Worm (Caenorhabditis elegans) whole organism, L1 larva: Measurements from ENCODE around the gene mog-1.

Experiments used
- C04F5.9 ChIP-seq: sonication (generic microtip); optimal IDR thresholded peaks from 2 replicates; lab custom pipeline; 2016; ENCODE audit warnings: missing genetic modification characterization, missing compliant biosample characterization
- C16A3.4 ChIP-seq: fragments of 150-350 bp; optimal IDR thresholded peaks from 2 replicates; lab custom pipeline; 2014; ENCODE audit warnings: missing biosample characterization, missing genetic modification characterization
- Y116A8C.19 ChIP-seq: sonication (generic microtip); optimal IDR thresholded peaks from 2 replicates; lab custom pipeline; 2016; ENCODE audit warnings: missing compliant biosample characterization, missing genetic modification characterization, borderline replicate concordance
- ama-1 ChIP-seq: fragments of 150-350 bp; optimal IDR thresholded peaks from 2 replicates; lab custom pipeline; 2014
- blmp-1 ChIP-seq: fragments of 150-350 bp; optimal IDR thresholded peaks from 2 replicates; lab custom pipeline; 2014; ENCODE audit warnings: missing biosample characterization, missing genetic modification characterization
- ceh-63 ChIP-seq: fragments of 200-800 bp; sonication (Bioruptor generic); optimal IDR thresholded peaks from 2 replicates; lab custom pipeline; 2018; ENCODE audit warnings: mild to moderate bottlenecking, missing genetic modification characterization, missing compliant biosample characterization
- ceh-8 ChIP-seq: fragments of 200-800 bp; sonication (Bioruptor generic); optimal IDR thresholded peaks from 2 replicates; lab custom pipeline; 2018; ENCODE audit warnings: mild to moderate bottlenecking, missing genetic modification characterization, moderate library complexity, missing compliant biosample characterization
- ceh-82 ChIP-seq, 3 experiments: fragments of 150-350 bp in 1 of 3; sonication (generic microtip) in 2 of 3; optimal IDR thresholded peaks; 2 replicates each; lab custom pipeline; 2014 to 2017; ENCODE audit warnings: missing biosample characterization in 3 of 3, missing genetic modification characterization in 3 of 3
- ces-1 ChIP-seq: fragments of 150-350 bp; optimal IDR thresholded peaks from 2 replicates; lab custom pipeline; 2014; ENCODE audit warnings: missing biosample characterization, missing genetic modification reagents, missing genetic modification characterization
- efl-1 ChIP-seq, 4 experiments: fragments of 150-350 bp; optimal IDR thresholded peaks in 3 of 4; peaks in 1 of 4; 1 replicate in 1 of 4; 2 replicates in 3 of 4; lab custom pipeline; 2014; ENCODE audit warnings: missing biosample characterization in 2 of 4, missing genetic modification characterization in 2 of 4, missing genetic modification reagents in 2 of 4
- egl-27 ChIP-seq, 2 experiments: fragments of 150-350 bp in 1 of 2; sonication (generic microtip); optimal IDR thresholded peaks; 3 replicates each; lab custom pipeline; 2017 to 2018; ENCODE audit warnings: missing biosample characterization in 2 of 2, missing genetic modification characterization in 2 of 2, missing genetic modification reagents in 2 of 2
- elt-2 ChIP-seq: sonication (generic microtip); optimal IDR thresholded peaks from 2 replicates; lab custom pipeline; 2016; ENCODE audit warnings: missing genetic modification characterization, mild to moderate bottlenecking, inconsistent platforms, missing compliant biosample characterization, missing genetic modification reagents
- fkh-10 ChIP-seq: sonication (generic microtip); optimal IDR thresholded peaks from 2 replicates; lab custom pipeline; 2017; ENCODE audit warnings: missing biosample characterization, missing genetic modification reagents, missing genetic modification characterization
- fkh-8 ChIP-seq: sonication (generic microtip); optimal IDR thresholded peaks from 2 replicates; lab custom pipeline; 2016; ENCODE audit warnings: mild to moderate bottlenecking, missing genetic modification characterization, missing compliant biosample characterization
- hlh-17 ChIP-seq: fragments of 200-800 bp; sonication (Bioruptor generic); optimal IDR thresholded peaks from 2 replicates; lab custom pipeline; 2018; ENCODE audit warnings: missing genetic modification characterization, mild to moderate bottlenecking, missing compliant biosample characterization, moderate library complexity, borderline replicate concordance
- hlh-4 ChIP-seq: sonication (generic microtip); optimal IDR thresholded peaks from 2 replicates; lab custom pipeline; 2016; ENCODE audit warnings: mild to moderate bottlenecking, missing genetic modification characterization, missing compliant biosample characterization
- isw-1 ChIP-seq: fragments of 200-800 bp; sonication (Bioruptor generic); IDR thresholded peaks from 2 replicates; pipeline ENCODE4 v1.3.6; 2022; ENCODE audit warnings: missing genetic modification characterization, missing compliant biosample characterization
- jun-1 ChIP-seq: fragments of 150-350 bp; optimal IDR thresholded peaks from 2 replicates; lab custom pipeline; 2014; ENCODE audit warnings: missing biosample characterization, missing genetic modification reagents, missing genetic modification characterization
- lin-14 ChIP-seq: fragments of 200-800 bp; sonication (Bioruptor generic); optimal IDR thresholded peaks from 2 replicates; lab custom pipeline; 2018; ENCODE audit warnings: mild to moderate bottlenecking, missing genetic modification characterization, moderate library complexity, missing compliant biosample characterization
- lin-35 ChIP-seq, 2 experiments: fragments of 150-350 bp; optimal IDR thresholded peaks; 2 replicates each; lab custom pipeline; 2014; ENCODE audit warnings: missing biosample characterization in 2 of 2, missing genetic modification characterization in 2 of 2, missing genetic modification reagents in 2 of 2
- mdl-1 ChIP-seq, 2 experiments: fragments of 150-350 bp; optimal IDR thresholded peaks; 2 replicates each; lab custom pipeline; 2014 to 2017; ENCODE audit warnings: missing biosample characterization in 2 of 2, missing genetic modification characterization in 2 of 2, inconsistent platforms in 1 of 2
- nhr-20 ChIP-seq: sonication (generic microtip); optimal IDR thresholded peaks from 2 replicates; lab custom pipeline; 2016; ENCODE audit warnings: mild to moderate bottlenecking, missing genetic modification characterization, missing compliant biosample characterization
- nhr-237 ChIP-seq: fragments of 150-350 bp; optimal IDR thresholded peaks from 2 replicates; lab custom pipeline; 2014; ENCODE audit warnings: missing biosample characterization, missing genetic modification characterization
- nhr-47 ChIP-seq: sonication (generic microtip); optimal IDR thresholded peaks from 2 replicates; lab custom pipeline; 2016; ENCODE audit warnings: mild to moderate bottlenecking, missing genetic modification characterization, moderate library complexity, missing compliant biosample characterization
- nhr-71 ChIP-seq: sonication (generic microtip); optimal IDR thresholded peaks from 2 replicates; lab custom pipeline; 2016; ENCODE audit warnings: mild to moderate bottlenecking, missing genetic modification characterization, moderate library complexity, missing compliant biosample characterization
- nhr-77 ChIP-seq: fragments of 150-350 bp; optimal IDR thresholded peaks from 2 replicates; lab custom pipeline; 2014; ENCODE audit warnings: missing biosample characterization, missing genetic modification characterization
- nhr-84 ChIP-seq: sonication (generic microtip); optimal IDR thresholded peaks from 2 replicates; lab custom pipeline; 2017; ENCODE audit warnings: missing biosample characterization, missing genetic modification characterization
- nhr-85 ChIP-seq: sonication (generic microtip); peaks from one replicate; lab custom pipeline; 2016; ENCODE audit warnings: missing genetic modification characterization, inconsistent platforms, missing compliant biosample characterization
- nhr-90 ChIP-seq: sonication (generic microtip); optimal IDR thresholded peaks from 2 replicates; lab custom pipeline; 2016; ENCODE audit warnings: mild to moderate bottlenecking, missing genetic modification characterization, missing compliant biosample characterization; ENCODE audit not compliant: poor library complexity
- pqm-1 ChIP-seq: sonication (generic microtip); optimal IDR thresholded peaks from 3 replicates; lab custom pipeline; 2017; ENCODE audit warnings: missing biosample characterization, missing genetic modification characterization
- rnt-1 ChIP-seq: sonication (generic microtip); optimal IDR thresholded peaks from 2 replicates; lab custom pipeline; 2016; ENCODE audit warnings: mild to moderate bottlenecking, missing genetic modification characterization, moderate library complexity, missing compliant biosample characterization
- sox-4 ChIP-seq: sonication (generic microtip); optimal IDR thresholded peaks from 2 replicates; lab custom pipeline; 2016; ENCODE audit warnings: missing genetic modification characterization, missing compliant biosample characterization
- sptf-1 ChIP-seq: fragments of 150-350 bp; optimal IDR thresholded peaks from 2 replicates; lab custom pipeline; 2014; ENCODE audit warnings: missing biosample characterization, missing genetic modification characterization
- sup-37 ChIP-seq: fragments of 200-800 bp; sonication (Bioruptor generic); optimal IDR thresholded peaks from 2 replicates; lab custom pipeline; 2018; ENCODE audit warnings: mild to moderate bottlenecking, missing genetic modification characterization, missing compliant biosample characterization
- unc-130 ChIP-seq: fragments of 150-350 bp; optimal IDR thresholded peaks from 2 replicates; lab custom pipeline; 2017; ENCODE audit warnings: missing biosample characterization, missing genetic modification characterization, inconsistent platforms
- vab-15 ChIP-seq: sonication (generic microtip); optimal IDR thresholded peaks from 2 replicates; lab custom pipeline; 2017; ENCODE audit warnings: missing genotype, mild to moderate bottlenecking, missing genetic modification characterization, missing compliant biosample characterization
- xbp-1 ChIP-seq: sonication (generic microtip); optimal IDR thresholded peaks from 2 replicates; lab custom pipeline; 2016; ENCODE audit warnings: missing genetic modification characterization, missing compliant biosample characterization

The mog-1 gene

ce11 chrIII:9932091-9932490 is 23.9 kb downstream of the mog-1 start, which contains the start of gene dec-7:
TSS of gene dec-7 (plus strand) at chrIII:9932398.
- no peak for TF ChIP-seq nhr-71 (tag; lab: Kevin White, UChicago)
- no peak for TF ChIP-seq ces-1
- no peak for TF ChIP-seq isw-1
- TF ChIP-seq hlh-4 (tag; lab: Kevin White, UChicago), result no peak
- no peak for TF ChIP-seq egl-27 (tag; optimal IDR thresholded peaks at IDR 0.05; lab: Kevin White, UChicago)
- no peak for TF ChIP-seq ama-1 (lab: Kevin White, UChicago)
- no peak for TF ChIP-seq lin-14 (GFP tag; lab: Kevin White, UChicago)
- no peak for TF ChIP-seq xbp-1 (tag; lab: Kevin White, UChicago)
- TF ChIP-seq fkh-8 (tag; lab: Kevin White, UChicago), result no peak
- no peak for TF ChIP-seq sptf-1 (tag; lab: Kevin White, UChicago)
- no peak for TF ChIP-seq mdl-1 (tag; optimal IDR thresholded peaks at IDR 0.05; lab: Kevin White, UChicago)
- TF ChIP-seq rnt-1 (tag; lab: Kevin White, UChicago), result no peak
- no peak for TF ChIP-seq hlh-17 (GFP tag; lab: Kevin White, UChicago)
- no peak for TF ChIP-seq C04F5.9 (tag; lab: Kevin White, UChicago)
- TF ChIP-seq sup-37 (GFP tag; lab: Kevin White, UChicago), result no peak
- no peak for TF ChIP-seq blmp-1
- TF ChIP-seq ceh-82 (tag; optimal IDR thresholded peaks at IDR 0.05; lab: Kevin White, UChicago), result no peak
- no peak for TF ChIP-seq ceh-8 (GFP tag; lab: Kevin White, UChicago)
- no peak for TF ChIP-seq elt-2 (tag; lab: Kevin White, UChicago)
- no peak for TF ChIP-seq unc-130 (tag; lab: Kevin White, UChicago)

DNA sequence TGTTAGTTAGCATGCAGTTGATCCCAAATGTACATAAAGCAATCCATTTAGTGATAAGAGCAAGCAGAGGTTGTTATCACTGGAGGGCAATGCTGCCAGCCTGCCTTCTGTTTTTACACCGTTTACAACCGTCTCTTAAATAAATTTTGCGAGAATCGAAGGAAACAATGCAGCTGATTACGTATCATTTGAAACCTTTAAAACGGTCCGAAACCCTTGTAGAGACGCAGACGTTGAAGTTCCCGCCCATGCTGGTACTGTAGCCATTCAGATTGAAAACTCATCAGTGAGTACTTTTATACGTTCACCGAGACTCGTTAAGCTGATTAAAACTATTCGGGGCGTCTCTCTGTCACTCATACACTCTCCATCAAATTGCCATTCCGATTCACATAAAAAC is 25.6 kb downstream of the mog-1 start:
- no peak for TF ChIP-seq efl-1 (optimal IDR thresholded peaks at IDR 0.05; lab: Kevin White, UChicago)
- TF ChIP-seq efl-1 (GFP tag; optimal IDR thresholded peaks at IDR 0.05 in 1 of 2; lab: Kevin White, UChicago), result peak in 1 of 2 experiments; percentile 91
- TF ChIP-seq elt-2 (tag; lab: Kevin White, UChicago), result peak; percentile 93
- TF ChIP-seq fkh-8 (tag; lab: Kevin White, UChicago), result no peak
- TF ChIP-seq Y116A8C.19 (tag; lab: Kevin White, UChicago), result no peak
- no peak for TF ChIP-seq fkh-10 (GFP tag; lab: Kevin White, UChicago)
- TF ChIP-seq hlh-4 (tag; lab: Kevin White, UChicago), result no peak
- no peak for TF ChIP-seq rnt-1 (tag; lab: Kevin White, UChicago)
- no peak for TF ChIP-seq nhr-237 (tag; lab: Kevin White, UChicago)
- peak; percentile 10 for TF ChIP-seq jun-1 (tag; lab: Kevin White, UChicago)
- TF ChIP-seq nhr-77 (tag; lab: Kevin White, UChicago), result no peak
- TF ChIP-seq lin-35 (GFP tag; optimal IDR thresholded peaks at IDR 0.05; lab: Kevin White, UChicago), result peak in 1 of 2 experiments; percentile 32
- no peak for TF ChIP-seq nhr-47
- no peak for TF ChIP-seq vab-15 (tag; lab: Kevin White, UChicago)
- no peak for TF ChIP-seq C16A3.4 (tag; lab: Kevin White, UChicago)
- no peak for TF ChIP-seq sox-4 (tag; lab: Kevin White, UChicago)
- peak; percentile 8 for TF ChIP-seq pqm-1 (tag; lab: Kevin White, UChicago)
- no peak for TF ChIP-seq mdl-1 (tag; optimal IDR thresholded peaks at IDR 0.05; lab: Kevin White, UChicago)
- no peak for TF ChIP-seq unc-130 (tag; lab: Kevin White, UChicago)

DNA sequence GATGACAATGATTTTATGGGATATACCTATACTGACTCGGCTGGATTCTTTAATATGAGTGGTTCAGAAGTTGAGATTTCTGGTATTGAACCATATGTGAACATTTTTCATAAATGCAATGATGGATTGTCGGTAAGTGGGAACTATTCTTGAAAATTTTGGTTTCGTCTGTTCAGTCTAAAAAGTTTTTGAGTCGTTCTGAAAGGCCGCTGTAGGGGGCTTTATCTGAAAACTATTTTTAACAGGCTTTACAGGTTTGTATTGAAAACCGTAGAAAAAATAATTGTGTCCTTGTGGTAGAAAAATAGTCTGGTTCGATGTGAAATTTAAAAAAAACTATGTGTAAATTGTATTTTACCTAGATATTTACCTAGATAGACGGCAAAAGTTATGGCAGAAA is 26.5 kb downstream of the mog-1 start:
- TF ChIP-seq ceh-82 (tag; optimal IDR thresholded peaks at IDR 0.05; lab: Kevin White, UChicago) (no peak), nhr-85 (tag; lab: Kevin White, UChicago) (peak; percentile 57)

- TF ChIP-seq xbp-1 (tag; lab: Kevin White, UChicago) (no peak), ces-1 (no peak), ceh-63 (GFP tag; lab: Kevin White, UChicago) (no peak), nhr-90 (no peak), efl-1 (optimal IDR thresholded peaks at IDR 0.05; lab: Kevin White, UChicago) (no peak), efl-1 (GFP tag; optimal IDR thresholded peaks at IDR 0.05 in 1 of 2; lab: Kevin White, UChicago) (no peak), jun-1 (tag; lab: Kevin White, UChicago) (no peak), vab-15 (tag; lab: Kevin White, UChicago) (no peak), nhr-84 (tag; lab: Kevin White, UChicago) (no peak), nhr-20 (tag; lab: Kevin White, UChicago) (no peak)
Observed at ce11 chrIII:9928777-9929176, 27.2 kb downstream of the mog-1 start, which contains the start of gene ttr-1. TSS of gene ttr-1 (plus strand) at chrIII:9929077.
